Fruit fly (Drosophila melanogaster) whole organism, prepupa: ENCODE data around the gene Vsp37A.

Experiments used
- CG6808 ChIP-seq: fragments of 200-800 bp; sonication (Bioruptor generic); optimal IDR thresholded peaks from 3 replicates; lab custom pipeline; 2017; ENCODE audit warnings: missing biosample characterization, missing genetic modification characterization, mild to moderate bottlenecking, moderate library complexity, missing genetic modification reagents
- CG9139 ChIP-seq: fragments of 200-800 bp; sonication (Bioruptor generic); optimal IDR thresholded peaks from 3 replicates; lab custom pipeline; 2017; ENCODE audit warnings: missing biosample characterization, mild to moderate bottlenecking, missing genetic modification characterization
- Eip78C ChIP-seq: fragments of 200-800 bp; sonication (Bioruptor generic); peaks from one replicate; lab custom pipeline; 2016; ENCODE audit warnings: missing biosample characterization, missing genetic modification characterization
- Sox15 ChIP-seq: fragments of 200-800 bp; sonication (Bioruptor generic); optimal IDR thresholded peaks from 3 replicates; lab custom pipeline; 2016; ENCODE audit warnings: missing biosample characterization, missing genetic modification characterization
- fd59A ChIP-seq: fragments of 200-800 bp; sonication (Bioruptor generic); optimal IDR thresholded peaks from 2 replicates; lab custom pipeline; 2017; ENCODE audit warnings: missing biosample characterization, mild to moderate bottlenecking, missing genetic modification characterization, missing genetic modification reagents
- ss ChIP-seq, 2 experiments: fragments of 200-800 bp; sonication (Bioruptor generic); optimal IDR thresholded peaks; 2 replicates in 1 of 2; 3 replicates in 1 of 2; lab custom pipeline; 2017 to 2018; ENCODE audit warnings: mild to moderate bottlenecking in 2 of 2, missing biosample characterization in 2 of 2, missing genetic modification characterization in 2 of 2, moderate library complexity in 1 of 2
- vri ChIP-seq: fragments of 200-800 bp; sonication (Bioruptor generic); optimal IDR thresholded peaks from 3 replicates; lab custom pipeline; 2016; ENCODE audit warnings: missing biosample characterization, mild to moderate bottlenecking, missing genetic modification characterization

Vsp37A gene

DNA sequence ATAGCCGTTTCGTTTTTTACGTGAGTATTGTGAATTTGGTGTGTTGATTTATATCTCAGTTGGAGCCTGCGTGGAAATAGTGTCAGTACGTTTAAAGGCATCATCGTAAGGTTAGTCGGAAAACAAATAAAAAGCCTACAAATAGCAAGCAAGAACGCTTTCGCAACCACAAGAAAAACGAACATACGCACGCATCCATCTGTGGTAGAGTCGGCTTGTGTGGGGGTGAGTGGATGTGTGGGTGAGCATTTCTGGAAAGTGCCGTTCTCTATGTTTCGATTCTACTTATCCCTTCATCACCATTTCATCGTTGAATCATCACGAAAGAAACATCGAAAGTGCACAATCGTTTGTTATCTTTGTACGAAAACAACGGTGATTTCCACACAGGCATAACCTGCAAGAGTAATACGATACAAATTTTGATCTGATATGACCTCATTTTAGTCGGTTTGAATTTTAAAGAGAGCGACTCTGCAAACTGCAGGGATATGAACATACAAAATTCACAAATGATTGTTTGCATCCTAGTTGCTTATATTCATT is 35.1 kb downstream of the Vsp37A start:
- TF ChIP-seq fd59A (GFP tag; lab: Kevin White, UChicago) = no peak
- peak; percentile 9 for TF ChIP-seq CG9139 (GFP tag; lab: Kevin White, UChicago)
- TF ChIP-seq CG6808 (GFP tag; lab: Kevin White, UChicago) = peak; percentile 2
- no peak for TF ChIP-seq ss (GFP tag; optimal IDR thresholded peaks at IDR 0.05; lab: Kevin White, UChicago)
- peak; percentile 14 for TF ChIP-seq Eip78C (GFP tag; lab: Kevin White, UChicago)
- no peak for TF ChIP-seq Sox15 (GFP tag; lab: Kevin White, UChicago)

DNA sequence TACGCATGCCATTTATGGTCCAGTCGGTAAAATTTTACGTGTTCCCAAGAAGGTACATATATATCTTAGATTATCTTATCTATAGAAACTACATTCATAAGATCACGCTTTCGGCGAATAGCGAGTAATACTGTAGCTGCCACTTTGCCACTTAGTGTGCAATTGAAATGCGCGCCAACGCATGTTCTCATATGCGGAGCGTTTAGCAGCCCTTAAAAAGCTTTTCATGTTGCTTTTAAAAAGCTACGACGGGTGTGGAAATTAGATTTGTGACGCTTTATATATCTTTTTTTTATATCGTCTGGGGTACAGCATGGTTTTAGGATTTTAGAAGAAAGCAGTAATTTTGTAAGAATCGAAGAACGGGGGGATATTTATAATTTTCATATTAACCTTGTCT is 36.7 kb downstream of the Vsp37A start:
- TF ChIP-seq Eip78C (GFP tag; lab: Kevin White, UChicago) (peak; percentile 16), vri (GFP tag; lab: Kevin White, UChicago) (no peak), Sox15 (GFP tag; lab: Kevin White, UChicago) (no peak)
